Worm (Caenorhabditis elegans) whole organism, mixed stage, embryonic: Measurements from ENCODE around the gene F22E5.7.

Experiments used
- ceh-83 ChIP-seq: fragments of 200-800 bp; sonication (Bioruptor generic); optimal IDR thresholded peaks from 2 replicates; lab custom pipeline; 2018; ENCODE audit warnings: mild to moderate bottlenecking, missing genetic modification characterization, missing compliant biosample characterization
- elt-3 ChIP-seq: fragments of 150-350 bp; optimal IDR thresholded peaks from 2 replicates; lab custom pipeline; 2014; ENCODE audit warnings: missing biosample characterization, missing genetic modification characterization
- lsy-2 ChIP-seq: fragments of 150-350 bp; optimal IDR thresholded peaks from 2 replicates; lab custom pipeline; 2014; ENCODE audit warnings: missing biosample characterization, missing genetic modification characterization
- mep-1 ChIP-seq: fragments of 150-350 bp; optimal IDR thresholded peaks from 2 replicates; lab custom pipeline; 2017; ENCODE audit warnings: missing biosample characterization, missing genetic modification reagents, missing genetic modification characterization, inconsistent platforms
- nhr-2 ChIP-seq: fragments of 150-350 bp; optimal IDR thresholded peaks from 2 replicates; lab custom pipeline; 2014; ENCODE audit warnings: missing biosample characterization, missing genetic modification characterization
- nhr-237 ChIP-seq: fragments of 150-350 bp; optimal IDR thresholded peaks from 2 replicates; lab custom pipeline; 2014; ENCODE audit warnings: missing biosample characterization, missing genetic modification characterization
- pha-4 ChIP-seq: fragments of 150-350 bp; optimal IDR thresholded peaks from 2 replicates; lab custom pipeline; 2018; ENCODE audit warnings: missing biosample characterization, missing genetic modification reagents, missing genetic modification characterization
- sptf-1 ChIP-seq: sonication (generic microtip); optimal IDR thresholded peaks from 2 replicates; lab custom pipeline; 2017; ENCODE audit warnings: mild to moderate bottlenecking, missing genetic modification characterization, moderate library complexity, missing compliant biosample characterization
- unc-39 ChIP-seq: fragments of 150-350 bp; optimal IDR thresholded peaks from 2 replicates; lab custom pipeline; 2014; ENCODE audit warnings: missing biosample characterization, missing genetic modification characterization
- unc-62 ChIP-seq: fragments of 150-350 bp; optimal IDR thresholded peaks from 2 replicates; lab custom pipeline; 2014; ENCODE audit warnings: missing biosample characterization, missing genetic modification reagents, missing genetic modification characterization

DNA sequence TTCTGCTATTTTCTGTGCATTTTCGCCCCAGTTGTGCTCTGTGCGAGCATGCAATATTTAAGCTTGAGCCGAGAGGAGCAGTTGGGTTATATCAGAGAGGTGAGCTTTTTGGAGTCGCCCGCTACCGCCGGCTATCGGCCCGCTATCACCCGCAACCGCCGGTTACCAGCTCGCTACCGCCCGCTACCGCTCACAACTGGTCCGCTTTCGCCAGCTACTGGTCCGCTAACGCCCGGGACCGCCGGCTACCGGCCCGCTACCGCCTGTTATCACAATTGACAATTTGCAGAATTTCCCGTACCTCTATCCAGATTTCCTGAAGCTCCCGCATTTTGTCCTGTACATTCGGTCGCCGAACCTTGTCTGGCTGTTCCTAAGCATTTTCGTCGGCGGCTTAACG lies 13.5 kb upstream of the F22E5.7 start:
- no peak for TF ChIP-seq nhr-237 (tag; lab: Kevin White, UChicago)
- TF ChIP-seq nhr-2 (tag; lab: Kevin White, UChicago): no peak
- no peak for TF ChIP-seq sptf-1
- no peak for TF ChIP-seq lsy-2 (tag; lab: Kevin White, UChicago)
- TF ChIP-seq elt-3 (tag; lab: Kevin White, UChicago): no peak
- no peak for TF ChIP-seq pha-4 (tag; lab: Kevin White, UChicago)
- no peak for TF ChIP-seq ceh-83 (GFP tag; lab: Kevin White, UChicago)
- TF ChIP-seq unc-62 (GFP tag; lab: Kevin White, UChicago): no peak
- TF ChIP-seq unc-39: no peak
- no peak for TF ChIP-seq mep-1
